Worm (Caenorhabditis elegans): ENCODE measurements around the gene C13A2.3.

DNA sequence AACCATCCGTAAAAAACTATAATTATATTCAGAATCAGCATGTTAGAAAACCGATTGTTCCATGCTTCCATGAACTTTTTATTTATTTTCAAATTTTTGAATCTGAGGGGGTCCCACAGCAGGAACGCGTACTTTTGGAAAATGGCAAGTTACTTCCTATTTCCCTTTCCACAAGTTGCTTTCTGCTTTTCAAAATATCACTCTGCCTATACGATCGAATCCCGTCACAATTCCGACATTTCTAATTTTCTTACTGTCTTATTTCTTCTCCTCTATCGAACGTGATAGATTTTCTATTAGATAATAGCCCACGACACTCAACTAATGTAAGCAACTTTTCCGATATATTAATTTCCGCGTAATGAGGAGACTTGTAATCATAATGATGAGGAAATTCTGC is 6.6 kb upstream of the C13A2.3 start, which contains the start of gene C13A2.5:
- TF ChIP-seq ama-1 (optimal IDR thresholded peaks at IDR 0.05) = no peak
- TF ChIP-seq fos-1 (tag; optimal IDR thresholded peaks at IDR 0.05) = no peak
- no peak for TF ChIP-seq mdl-1 (tag; optimal IDR thresholded peaks at IDR 0.05)
- TF ChIP-seq F13H6.1 (tag; optimal IDR thresholded peaks at IDR 0.05) = no peak
- no peak for TF ChIP-seq zag-1 (tag; optimal IDR thresholded peaks at IDR 0.05)
- no peak for TF ChIP-seq sem-4 (tag; optimal IDR thresholded peaks at IDR 0.05)
